Worm (Caenorhabditis elegans) whole organism, young adult: Measurements from ENCODE around the gene F26C11.4.

ENCODE experiments used
- B0336.3 ChIP-seq: fragments of 200-800 bp; sonication (Bioruptor generic); IDR thresholded peaks from 2 replicates; pipeline ENCODE4 v1.3.6; 2022; ENCODE audit warnings: missing genetic modification characterization, missing compliant biosample characterization
- C06A6.2 ChIP-seq: fragments of 200-800 bp; sonication (Bioruptor generic); conservative IDR thresholded peaks from 2 replicates; pipeline ENCODE4 v1.3.6; 2022; ENCODE audit warnings: missing genetic modification characterization, missing compliant biosample characterization
- F33H1.4 ChIP-seq: fragments of 200-800 bp; sonication (Bioruptor generic); IDR thresholded peaks from 2 replicates; pipeline ENCODE4 v1.3.6; 2022; ENCODE audit warnings: missing genetic modification reagents, missing genetic modification characterization, missing compliant biosample characterization
- F49E8.2 ChIP-seq: sonication (generic microtip); optimal IDR thresholded peaks from 3 replicates; lab custom pipeline; 2017; ENCODE audit warnings: missing genetic modification characterization, mild to moderate bottlenecking, missing compliant biosample characterization, antibody characterized with exemption, moderate library complexity; ENCODE audit not compliant: insufficient read depth
- F52B5.7 ChIP-seq: sonication (generic microtip); optimal IDR thresholded peaks from 2 replicates; lab custom pipeline; 2016; ENCODE audit warnings: mild to moderate bottlenecking, missing genetic modification characterization, missing compliant biosample characterization
- F55B11.4 ChIP-seq: sonication (generic microtip); optimal IDR thresholded peaks from 2 replicates; lab custom pipeline; 2016; ENCODE audit warnings: missing compliant biosample characterization, missing genetic modification characterization, borderline replicate concordance; ENCODE audit not compliant: insufficient read depth
- F57C9.4 ChIP-seq: sonication (generic microtip); optimal IDR thresholded peaks from 2 replicates; lab custom pipeline; 2017; ENCODE audit warnings: mild to moderate bottlenecking, missing genetic modification characterization, missing compliant biosample characterization
- K11D2.4 ChIP-seq: fragments of 200-800 bp; sonication (Bioruptor generic); IDR thresholded peaks from 2 replicates; pipeline ENCODE4 v1.3.6; 2022; ENCODE audit warnings: missing genetic modification reagents, missing genetic modification characterization, missing compliant biosample characterization
- K12H6.12 ChIP-seq: fragments of 200-800 bp; sonication (Bioruptor generic); optimal IDR thresholded peaks from 2 replicates; lab custom pipeline; 2018; ENCODE audit warnings: mild to moderate bottlenecking, missing genetic modification characterization, missing compliant biosample characterization
- T07F8.4 ChIP-seq: sonication (generic microtip); optimal IDR thresholded peaks from 2 replicates; lab custom pipeline; 2016; ENCODE audit warnings: mild to moderate bottlenecking, missing genetic modification characterization, moderate library complexity, missing compliant biosample characterization
- T26A5.8 ChIP-seq: sonication (generic microtip); optimal IDR thresholded peaks from 2 replicates; lab custom pipeline; 2016; ENCODE audit warnings: missing genetic modification characterization, missing compliant biosample characterization
- atf-7 ChIP-seq: sonication (generic microtip); optimal IDR thresholded peaks from 2 replicates; lab custom pipeline; 2017; ENCODE audit warnings: mild to moderate bottlenecking, missing genetic modification characterization, missing compliant biosample characterization
- attf-3 ChIP-seq: fragments of 200-800 bp; sonication (Bioruptor generic); conservative IDR thresholded peaks from 2 replicates; pipeline ENCODE4 v1.3.6; 2022; ENCODE audit warnings: missing genetic modification reagents, missing genetic modification characterization, missing compliant biosample characterization
- attf-5 ChIP-seq: fragments of 200-800 bp; sonication (Bioruptor generic); optimal IDR thresholded peaks from 2 replicates; lab custom pipeline; 2018; ENCODE audit warnings: mild to moderate bottlenecking, missing genetic modification characterization, missing compliant biosample characterization
- attf-6 ChIP-seq: fragments of 200-800 bp; sonication (Bioruptor generic); IDR thresholded peaks from 2 replicates; pipeline ENCODE4 v1.3.6; 2022; ENCODE audit warnings: missing genetic modification reagents, missing genetic modification characterization, missing compliant biosample characterization
- bed-1 ChIP-seq: fragments of 200-800 bp; sonication (Bioruptor generic); IDR thresholded peaks from 2 replicates; pipeline ENCODE4 v1.3.6; 2022; ENCODE audit warnings: missing genetic modification reagents, missing genetic modification characterization, missing compliant biosample characterization
- ccch-3 ChIP-seq: fragments of 200-800 bp; sonication (Bioruptor generic); optimal IDR thresholded peaks from 2 replicates; lab custom pipeline; 2018; ENCODE audit warnings: mild to moderate bottlenecking, missing genetic modification characterization, missing compliant biosample characterization
- cebp-2 ChIP-seq: fragments of 200-800 bp; sonication (Bioruptor generic); IDR thresholded peaks from 2 replicates; pipeline ENCODE4 v1.3.6; 2022; ENCODE audit warnings: missing genetic modification characterization, missing compliant biosample characterization
- ceh-91 ChIP-seq: fragments of 200-800 bp; sonication (Bioruptor generic); IDR thresholded peaks from 2 replicates; pipeline ENCODE4 v1.3.6; 2022; ENCODE audit warnings: missing genetic modification reagents, missing genetic modification characterization, missing compliant biosample characterization
- dox-1 ChIP-seq: fragments of 200-800 bp; sonication (Bioruptor generic); IDR thresholded peaks from 2 replicates; pipeline ENCODE4 v1.3.6; 2022; ENCODE audit warnings: missing genetic modification reagents, missing genetic modification characterization, missing compliant biosample characterization
- efl-1 ChIP-seq: fragments of 150-350 bp; optimal IDR thresholded peaks from 2 replicates; lab custom pipeline; 2014; ENCODE audit warnings: missing biosample characterization, missing genetic modification reagents, missing genetic modification characterization
- egl-44 ChIP-seq: fragments of 200-800 bp; sonication (Bioruptor generic); IDR thresholded peaks from 2 replicates; pipeline ENCODE4 v1.3.6; 2022; ENCODE audit warnings: missing genetic modification reagents, missing genetic modification characterization, missing compliant biosample characterization
- ets-4 ChIP-seq: fragments of 200-800 bp; sonication (Bioruptor generic); optimal IDR thresholded peaks from 2 replicates; lab custom pipeline; 2018; ENCODE audit warnings: mild to moderate bottlenecking, missing genetic modification characterization, missing compliant biosample characterization
- him-1 ChIP-seq: sonication (generic microtip); optimal IDR thresholded peaks from 2 replicates; lab custom pipeline; 2016; ENCODE audit warnings: missing genotype, missing genetic modification reagents, missing genetic modification characterization, missing compliant biosample characterization
- hmg-20 ChIP-seq: fragments of 200-800 bp; sonication (Bioruptor generic); IDR thresholded peaks from 2 replicates; pipeline ENCODE4 v1.3.6; 2022; ENCODE audit warnings: missing genetic modification reagents, missing genetic modification characterization, missing compliant biosample characterization
- hrde-1 ChIP-seq: sonication (generic microtip); optimal IDR thresholded peaks from 2 replicates; lab custom pipeline; 2016; ENCODE audit warnings: missing genetic modification characterization, mild to moderate bottlenecking, missing compliant biosample characterization, moderate library complexity, missing genotype, missing genetic modification reagents, borderline replicate concordance
- lin-35 ChIP-seq, 3 experiments: fragments of 150-350 bp in 2 of 3; sonication (generic microtip) in 1 of 3; optimal IDR thresholded peaks; 2 replicates each; lab custom pipeline; 2014 to 2018; ENCODE audit warnings: missing biosample characterization in 3 of 3, missing genetic modification characterization in 3 of 3, missing genetic modification reagents in 3 of 3
- lin-54 ChIP-seq: fragments of 200-800 bp; sonication (Bioruptor generic); optimal IDR thresholded peaks from 2 replicates; lab custom pipeline; 2018; ENCODE audit warnings: mild to moderate bottlenecking, missing genetic modification characterization, missing compliant biosample characterization
- lir-1 ChIP-seq: fragments of 200-800 bp; sonication (Bioruptor generic); conservative IDR thresholded peaks from 2 replicates; pipeline ENCODE4 v1.3.6; 2022; ENCODE audit warnings: missing genetic modification reagents, missing genetic modification characterization, missing compliant biosample characterization
- lsy-27 ChIP-seq: sonication (generic microtip); optimal IDR thresholded peaks from 2 replicates; lab custom pipeline; 2017; ENCODE audit warnings: missing genetic modification characterization, mild to moderate bottlenecking, missing compliant biosample characterization, antibody characterized with exemption, missing genotype, borderline replicate concordance; ENCODE audit not compliant: insufficient read depth
- madf-3 ChIP-seq: fragments of 200-800 bp; sonication (Bioruptor generic); IDR thresholded peaks from 2 replicates; pipeline ENCODE4 v1.3.6; 2022; ENCODE audit warnings: missing genetic modification reagents, missing genetic modification characterization, missing compliant biosample characterization
- mcd-1 ChIP-seq: fragments of 200-800 bp; sonication (Bioruptor generic); IDR thresholded peaks from 2 replicates; pipeline ENCODE4 v1.3.6; 2022; ENCODE audit warnings: missing genetic modification reagents, missing genetic modification characterization, missing compliant biosample characterization
- nfya-2 ChIP-seq: fragments of 200-800 bp; sonication (Bioruptor generic); IDR thresholded peaks from 2 replicates; pipeline ENCODE4 v1.3.6; 2022; ENCODE audit warnings: missing genetic modification reagents, missing genetic modification characterization, missing compliant biosample characterization
- nhr-120 ChIP-seq: fragments of 200-800 bp; sonication (Bioruptor generic); IDR thresholded peaks from 2 replicates; pipeline ENCODE4 v1.3.6; 2022; ENCODE audit warnings: missing genetic modification characterization, missing compliant biosample characterization
- pbrm-1 ChIP-seq: fragments of 200-800 bp; sonication (Bioruptor generic); IDR thresholded peaks from 2 replicates; pipeline ENCODE4 v1.3.6; 2022; ENCODE audit warnings: missing genetic modification reagents, missing genetic modification characterization, missing compliant biosample characterization
- pha-4 ChIP-seq: fragments of 150-350 bp; sonication (generic microtip); optimal IDR thresholded peaks from 2 replicates; lab custom pipeline; 2014; ENCODE audit warnings: missing biosample characterization, missing genetic modification reagents, missing genetic modification characterization
- rcor-1 ChIP-seq: fragments of 200-800 bp; sonication (Bioruptor generic); IDR thresholded peaks from 2 replicates; pipeline ENCODE4 v1.3.6; 2022; ENCODE audit warnings: missing genetic modification reagents, missing genetic modification characterization, missing compliant biosample characterization
- rec-8 ChIP-seq, 2 experiments: sonication (generic microtip); optimal IDR thresholded peaks; 2 replicates each; lab custom pipeline; 2016; ENCODE audit warnings: mild to moderate bottlenecking in 2 of 2, missing genetic modification characterization in 2 of 2, missing genetic modification reagents in 2 of 2, missing genotype in 2 of 2, missing biosample characterization in 1 of 2, missing compliant biosample characterization in 1 of 2, moderate library complexity in 1 of 2
- rpc-1 ChIP-seq, 2 experiments: fragments of 150-350 bp in 1 of 2; sonication (generic microtip) in 1 of 2; optimal IDR thresholded peaks; 2 replicates each; lab custom pipeline; 2014 to 2018; ENCODE audit warnings: missing biosample characterization in 1 of 2, missing genetic modification characterization in 1 of 2, missing genetic modification reagents in 1 of 2, missing genotype in 1 of 2
- snpc-3.4 ChIP-seq: sonication (generic microtip); optimal IDR thresholded peaks from 2 replicates; lab custom pipeline; 2017; ENCODE audit warnings: missing genetic modification characterization, mild to moderate bottlenecking, missing compliant biosample characterization, antibody characterized with exemption, moderate library complexity, missing genotype, missing genetic modification reagents
- somi-1 ChIP-seq: fragments of 200-800 bp; sonication (Bioruptor generic); optimal IDR thresholded peaks from 2 replicates; lab custom pipeline; 2018; ENCODE audit warnings: mild to moderate bottlenecking, missing genetic modification characterization, missing compliant biosample characterization
- sptf-2 ChIP-seq: fragments of 200-800 bp; sonication (Bioruptor generic); optimal IDR thresholded peaks from 2 replicates; lab custom pipeline; 2018; ENCODE audit warnings: mild to moderate bottlenecking, missing genetic modification characterization, missing compliant biosample characterization
- tbp1 ChIP-seq: fragments of 200-800 bp; sonication (Bioruptor generic); optimal IDR thresholded peaks from 2 replicates; lab custom pipeline; 2018; ENCODE audit warnings: mild to moderate bottlenecking, missing genetic modification characterization, missing compliant biosample characterization
- unc-62 ChIP-seq: fragments of 150-350 bp; optimal IDR thresholded peaks from 2 replicates; lab custom pipeline; 2014; ENCODE audit warnings: missing biosample characterization, missing genetic modification reagents, missing genetic modification characterization
- ztf-22 ChIP-seq: fragments of 200-800 bp; sonication (Bioruptor generic); optimal IDR thresholded peaks from 2 replicates; lab custom pipeline; 2018; ENCODE audit warnings: mild to moderate bottlenecking, missing genetic modification characterization, moderate library complexity, missing compliant biosample characterization
- ztf-25 ChIP-seq: fragments of 200-800 bp; sonication (Bioruptor generic); IDR thresholded peaks from 2 replicates; pipeline ENCODE4 v1.3.6; 2022; ENCODE audit warnings: missing genetic modification reagents, missing genetic modification characterization, missing compliant biosample characterization
- ztf-26 ChIP-seq: sonication (generic microtip); optimal IDR thresholded peaks from 2 replicates; lab custom pipeline; 2017; ENCODE audit warnings: missing genetic modification characterization, missing compliant biosample characterization
- ztf-28 ChIP-seq: fragments of 200-800 bp; sonication (Bioruptor generic); IDR thresholded peaks from 2 replicates; pipeline ENCODE4 v1.3.6; 2022; ENCODE audit warnings: missing genetic modification reagents, missing genetic modification characterization, missing compliant biosample characterization
- ztf-6 ChIP-seq: fragments of 200-800 bp; sonication (Bioruptor generic); IDR thresholded peaks from 2 replicates; pipeline ENCODE4 v1.3.6; 2022; ENCODE audit warnings: missing genetic modification reagents, missing genetic modification characterization, missing compliant biosample characterization

The F26C11.4 gene

DNA sequence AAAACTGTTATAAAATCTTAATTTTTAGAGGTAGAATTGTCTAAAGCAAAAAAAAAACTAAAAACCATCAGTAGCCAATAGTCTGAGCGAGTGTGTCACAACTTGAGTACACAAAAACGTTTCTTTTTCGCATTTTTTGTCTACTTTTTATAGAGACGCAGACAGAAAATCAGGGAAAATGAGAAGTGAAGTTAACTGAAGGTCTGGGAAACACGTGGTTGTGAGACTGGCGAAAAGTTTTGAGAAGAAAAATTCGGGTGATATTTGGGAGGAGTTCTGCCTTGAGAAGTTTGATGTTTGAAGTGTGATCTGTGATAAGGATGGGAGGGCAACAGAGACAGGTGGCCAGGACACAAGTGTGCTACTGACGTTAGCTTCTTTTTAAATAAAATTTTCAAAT, 21.5 kb upstream of the F26C11.4 start (continued):
- TF ChIP-seq lin-35 (GFP tag; optimal IDR thresholded peaks at IDR 0.05; lab: Kevin White, UChicago) (peak in 1 of 3 experiments; percentile 25), rpc-1 (optimal IDR thresholded peaks at IDR 0.05; lab: Kevin White, UChicago) (no peak), rpc-1 (tag; optimal IDR thresholded peaks at IDR 0.05; lab: Kevin White, UChicago) (no peak), F57C9.4 (tag; lab: Kevin White, UChicago) (no peak), F49E8.2 (tag; lab: Kevin White, UChicago) (no peak), rec-8 (tag; optimal IDR thresholded peaks at IDR 0.05; lab: Kevin White, UChicago) (no peak), attf-6 (no peak), lin-54 (peak; percentile 40), tbp1 (GFP tag; lab: Kevin White, UChicago) (peak; percentile 38), nfya-2 (GFP tag; lab: Robert Waterston, UW) (no peak), B0336.3 (GFP tag; lab: Robert Waterston, UW) (peak; percentile 49), lir-1 (GFP tag; lab: Robert Waterston, UW) (0 out of 2 replicates have a peak, but pooled peaks have one; percentile 9), him-1 (no peak), K11D2.4 (GFP tag; lab: Robert Waterston, UW) (no peak), nhr-120 (GFP tag; lab: Robert Waterston, UW) (no peak), efl-1 (GFP tag; lab: Kevin White, UChicago) (no peak), rcor-1 (GFP tag; lab: Robert Waterston, UW) (no peak), pha-4 (tag; lab: Kevin White, UChicago) (peak; percentile 40), dox-1 (GFP tag; lab: Robert Waterston, UW) (no peak), C06A6.2 (GFP tag; lab: Robert Waterston, UW) (peak; percentile 65; the same call in 1 of the 2 replicates), sptf-2 (GFP tag; lab: Kevin White, UChicago) (no peak), ztf-26 (tag; lab: Kevin White, UChicago) (peak; percentile 69), attf-5 (GFP tag; lab: Kevin White, UChicago) (peak; percentile 67), hmg-20 (GFP tag; lab: Robert Waterston, UW) (no peak), lsy-27 (tag; lab: Kevin White, UChicago) (no peak), ceh-91 (GFP tag; lab: Robert Waterston, UW) (no peak), ztf-6 (GFP tag; lab: Robert Waterston, UW) (no peak), unc-62 (GFP tag; lab: Kevin White, UChicago) (no peak), snpc-3.4 (tag; lab: Kevin White, UChicago) (no peak), ztf-25 (GFP tag; lab: Robert Waterston, UW) (no peak), somi-1 (GFP tag; lab: Kevin White, UChicago) (peak; percentile 78), T07F8.4 (tag; lab: Kevin White, UChicago) (no peak), F33H1.4 (GFP tag; lab: Robert Waterston, UW) (no peak), F55B11.4 (tag; lab: Kevin White, UChicago) (no peak), egl-44 (GFP tag; lab: Robert Waterston, UW) (no peak), bed-1 (GFP tag; lab: Robert Waterston, UW) (no peak), ztf-28 (GFP tag; lab: Robert Waterston, UW) (no peak), attf-3 (GFP tag; lab: Robert Waterston, UW) (no peak), pbrm-1 (GFP tag; lab: Robert Waterston, UW) (no peak), madf-3 (GFP tag; lab: Robert Waterston, UW) (no peak), hrde-1 (tag; lab: Kevin White, UChicago) (no peak), ets-4 (GFP tag; lab: Kevin White, UChicago) (no peak), cebp-2 (GFP tag; lab: Robert Waterston, UW) (no peak), K12H6.12 (tag; lab: Kevin White, UChicago) (no peak), F52B5.7 (tag; lab: Kevin White, UChicago) (no peak), ccch-3 (GFP tag; lab: Kevin White, UChicago) (no peak), ztf-22 (GFP tag; lab: Kevin White, UChicago) (no peak), atf-7 (tag; lab: Kevin White, UChicago) (no peak), T26A5.8 (no peak), mcd-1 (peak; percentile 47; the same call in 1 of the 2 replicates)
